Fruit fly (Drosophila melanogaster) S2 (cell line): ENCODE measurements around the gene CG42788.

Experiments used
- CG8478 ChIP-seq: fragments of >200 bp; optimal IDR thresholded peaks from 2 replicates; lab custom pipeline; 2018
- CTCF ChIP-seq, 2 experiments: fragments of >200 bp; optimal IDR thresholded peaks; 2 replicates each; lab custom pipeline; 2018

DNA sequence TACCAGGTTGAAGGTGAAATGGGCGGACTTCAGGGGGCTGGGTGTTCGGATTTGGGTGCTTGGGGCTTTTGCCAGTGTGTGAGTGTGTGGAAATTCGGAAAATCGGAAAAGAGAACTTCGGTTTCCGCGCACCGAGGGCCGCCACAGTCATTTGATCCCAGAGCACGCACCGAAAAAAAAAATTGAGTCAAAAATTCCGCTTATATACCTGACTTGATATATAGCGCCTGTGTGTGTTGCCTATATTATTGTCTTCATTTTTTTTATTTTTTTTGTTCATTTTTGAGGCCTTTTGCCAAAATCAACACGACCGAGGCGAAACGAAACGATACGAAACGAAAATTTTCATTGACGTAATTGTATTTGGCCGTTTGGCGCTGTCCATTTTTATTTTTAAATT lies 45.5 kb upstream of the CG42788 start:
- no peak for TF ChIP-seq CG8478 (lab: Kevin White, UChicago)
- no peak for TF ChIP-seq CTCF (optimal IDR thresholded peaks at IDR 0.05; lab: Kevin White, UChicago)
